Worm (Caenorhabditis elegans) whole organism, young adult: Measurements from ENCODE around the gene Y53G8AR.6.

Experiments
- B0336.3 ChIP-seq: fragments of 200-800 bp; sonication (Bioruptor generic); IDR thresholded peaks from 2 replicates; pipeline ENCODE4 v1.3.6; 2022; ENCODE audit warnings: missing genetic modification characterization, missing compliant biosample characterization
- F37B4.10 ChIP-seq: fragments of 200-800 bp; sonication (Bioruptor generic); IDR thresholded peaks from 2 replicates; pipeline ENCODE4 v1.3.6; 2022; ENCODE audit warnings: missing genetic modification characterization, missing compliant biosample characterization
- F55B11.4 ChIP-seq: sonication (generic microtip); optimal IDR thresholded peaks from 2 replicates; lab custom pipeline; 2016; ENCODE audit warnings: missing compliant biosample characterization, missing genetic modification characterization, borderline replicate concordance; ENCODE audit not compliant: insufficient read depth
- F57A8.1 ChIP-seq: fragments of 200-800 bp; sonication (Bioruptor generic); optimal IDR thresholded peaks from 2 replicates; lab custom pipeline; 2018; ENCODE audit warnings: mild to moderate bottlenecking, missing genetic modification characterization, moderate library complexity, missing compliant biosample characterization
- Y53G8AR.9 ChIP-seq: fragments of 200-800 bp; sonication (Bioruptor generic); conservative IDR thresholded peaks from 2 replicates; pipeline ENCODE4 v1.3.6; 2022; ENCODE audit warnings: missing genetic modification reagents, missing genetic modification characterization, missing compliant biosample characterization
- ama-1 ChIP-seq, 3 experiments: fragments of 150-350 bp in 1 of 3; sonication (generic microtip) in 2 of 3; optimal IDR thresholded peaks; 2 replicates each; lab custom pipeline; 2014 to 2018; ENCODE audit warnings: missing biosample characterization in 2 of 3, missing genetic modification characterization in 2 of 3, missing genetic modification reagents in 2 of 3
- attf-6 ChIP-seq: fragments of 200-800 bp; sonication (Bioruptor generic); IDR thresholded peaks from 2 replicates; pipeline ENCODE4 v1.3.6; 2022; ENCODE audit warnings: missing genetic modification reagents, missing genetic modification characterization, missing compliant biosample characterization
- egl-18 ChIP-seq: fragments of 200-800 bp; sonication (Bioruptor generic); IDR thresholded peaks from 2 replicates; pipeline ENCODE4 v1.3.6; 2022; ENCODE audit warnings: missing genetic modification reagents, missing genetic modification characterization, missing compliant biosample characterization
- fkh-3 ChIP-seq: sonication (generic microtip); optimal IDR thresholded peaks from 2 replicates; lab custom pipeline; 2016; ENCODE audit warnings: mild to moderate bottlenecking, missing genetic modification characterization, missing compliant biosample characterization
- hsf-1 ChIP-seq: fragments of 200-800 bp; sonication (Bioruptor generic); IDR thresholded peaks from 2 replicates; pipeline ENCODE4 v1.3.6; 2022; ENCODE audit warnings: missing genetic modification reagents, missing genetic modification characterization, missing compliant biosample characterization
- lin-26 ChIP-seq: fragments of 200-800 bp; sonication (Bioruptor generic); IDR thresholded peaks from 2 replicates; pipeline ENCODE4 v1.3.6; 2022; ENCODE audit warnings: missing genetic modification reagents, missing genetic modification characterization, missing compliant biosample characterization
- lin-54 ChIP-seq: fragments of 200-800 bp; sonication (Bioruptor generic); optimal IDR thresholded peaks from 2 replicates; lab custom pipeline; 2018; ENCODE audit warnings: mild to moderate bottlenecking, missing genetic modification characterization, missing compliant biosample characterization
- lsl-1 ChIP-seq: fragments of 200-800 bp; sonication (Bioruptor generic); optimal IDR thresholded peaks from 2 replicates; lab custom pipeline; 2018; ENCODE audit warnings: mild to moderate bottlenecking, missing genetic modification characterization, moderate library complexity, missing compliant biosample characterization
- mes-4 ChIP-seq: sonication (generic microtip); optimal IDR thresholded peaks from 2 replicates; lab custom pipeline; 2016; ENCODE audit warnings: missing genotype, missing genetic modification characterization, missing compliant biosample characterization
- nfya-2 ChIP-seq: fragments of 200-800 bp; sonication (Bioruptor generic); IDR thresholded peaks from 2 replicates; pipeline ENCODE4 v1.3.6; 2022; ENCODE audit warnings: missing genetic modification reagents, missing genetic modification characterization, missing compliant biosample characterization
- nhr-80 ChIP-seq: sonication (generic microtip); optimal IDR thresholded peaks from 2 replicates; lab custom pipeline; 2016; ENCODE audit warnings: missing genetic modification characterization, missing compliant biosample characterization
- rcor-1 ChIP-seq: fragments of 200-800 bp; sonication (Bioruptor generic); IDR thresholded peaks from 2 replicates; pipeline ENCODE4 v1.3.6; 2022; ENCODE audit warnings: missing genetic modification reagents, missing genetic modification characterization, missing compliant biosample characterization
- snpc-4 ChIP-seq, 5 experiments: fragments of 150-350 bp in 1 of 5; sonication (generic microtip) in 4 of 5; optimal IDR thresholded peaks; 2 replicates each; lab custom pipeline; 2014 to 2018; ENCODE audit warnings: missing genetic modification characterization in 5 of 5, missing biosample characterization in 3 of 5, antibody characterized with exemption in 2 of 5, mild to moderate bottlenecking in 2 of 5, missing compliant biosample characterization in 2 of 5, missing genotype in 2 of 5, moderate library complexity in 2 of 5, missing genetic modification reagents in 1 of 5
- somi-1 ChIP-seq: fragments of 200-800 bp; sonication (Bioruptor generic); optimal IDR thresholded peaks from 2 replicates; lab custom pipeline; 2018; ENCODE audit warnings: mild to moderate bottlenecking, missing genetic modification characterization, missing compliant biosample characterization
- unc-62 ChIP-seq: fragments of 150-350 bp; optimal IDR thresholded peaks from 2 replicates; lab custom pipeline; 2014; ENCODE audit warnings: missing biosample characterization, missing genetic modification reagents, missing genetic modification characterization

The Y53G8AR.6 gene

DNA sequence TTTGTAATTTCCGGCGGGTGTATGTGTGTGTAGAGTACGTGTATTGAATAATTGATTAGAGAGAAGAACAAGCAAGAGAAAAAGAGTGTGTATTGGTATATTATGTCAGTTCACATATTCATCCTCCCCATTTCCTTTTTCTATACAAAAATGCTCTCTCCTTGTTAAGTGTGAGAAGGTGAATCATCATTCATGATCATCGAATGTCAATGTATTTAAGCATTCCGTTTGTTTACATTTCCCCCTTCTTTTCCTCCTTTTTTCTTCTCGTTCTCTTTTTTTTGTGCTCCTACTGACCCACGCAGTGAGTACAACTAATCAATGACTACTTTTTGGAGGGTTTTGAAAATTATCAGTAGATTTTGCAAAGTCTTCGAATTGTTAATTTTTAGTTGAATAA is 48.9 kb downstream of the Y53G8AR.6 start:
- TF ChIP-seq hsf-1 (no peak), egl-18 (GFP tag; lab: Robert Waterston, UW) (no peak), nhr-80 (tag; lab: Kevin White, UChicago) (peak; percentile 10)

DNA sequence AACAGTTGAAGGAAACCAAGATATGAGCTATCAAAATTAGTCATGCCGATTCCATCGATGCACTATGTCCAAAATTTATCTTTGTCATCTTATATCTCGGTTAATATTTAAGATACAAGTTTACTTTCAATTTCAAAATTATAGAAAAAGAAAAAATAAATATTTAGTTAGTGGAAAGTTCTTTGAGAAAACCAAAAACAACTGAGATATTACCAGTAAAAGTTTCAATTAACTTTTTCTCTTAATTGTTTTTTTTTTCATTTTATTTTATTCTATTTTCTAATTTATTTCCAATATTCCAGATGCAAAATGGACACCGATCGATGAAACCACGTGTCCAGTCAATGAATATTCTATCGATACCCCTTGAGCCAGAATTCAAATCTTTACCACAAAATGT is 50.0 kb downstream of the Y53G8AR.6 start, which contains the start of gene gei-1:
TSS of gene gei-1 (plus strand) at position 301 of the 400 bp plus-strand sequence.
- TF ChIP-seq mes-4 (no peak), ama-1 (optimal IDR thresholded peaks at IDR 0.05; lab: Kevin White, UChicago) (no peak), ama-1 (GFP tag; optimal IDR thresholded peaks at IDR 0.05; lab: Kevin White, UChicago) (no peak), Y53G8AR.9 (GFP tag; lab: Robert Waterston, UW) (no peak), lin-26 (GFP tag; lab: Robert Waterston, UW) (no peak), nfya-2 (GFP tag; lab: Robert Waterston, UW) (no peak), F57A8.1 (no peak), attf-6 (GFP tag; lab: Robert Waterston, UW) (no peak)
- TF ChIP-seq, all 124 proteins: peak for 0

DNA sequence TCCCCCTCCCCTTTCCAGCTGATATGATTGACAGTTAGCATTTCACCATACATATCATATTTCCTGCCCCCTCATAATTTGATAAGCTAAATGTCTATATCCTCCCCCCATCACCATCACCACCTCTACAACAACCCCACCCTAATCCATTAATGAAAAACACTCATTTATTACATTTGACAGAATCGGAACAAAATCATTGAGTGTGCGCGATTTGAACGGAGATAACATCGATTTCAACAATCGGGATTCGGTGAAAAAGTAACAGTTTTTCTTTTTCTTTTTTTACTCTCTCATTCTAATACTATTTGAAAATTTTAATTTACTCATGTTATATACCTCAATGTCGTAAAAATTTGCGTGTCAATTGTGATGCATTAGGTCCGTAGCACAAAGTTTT is 51.3 kb downstream of the Y53G8AR.6 start:
- TF ChIP-seq lsl-1 (GFP tag; lab: Kevin White, UChicago), result no peak
- TF ChIP-seq lin-54 (GFP tag; lab: Kevin White, UChicago), result no peak
- TF ChIP-seq B0336.3 (GFP tag; lab: Robert Waterston, UW), result no peak
- TF ChIP-seq F55B11.4 (tag; lab: Kevin White, UChicago), result no peak
- TF ChIP-seq fkh-3 (tag; lab: Kevin White, UChicago), result no peak
- no peak for TF ChIP-seq somi-1
- TF ChIP-seq attf-6 (GFP tag; lab: Robert Waterston, UW), result no peak
- TF ChIP-seq unc-62 (GFP tag; lab: Kevin White, UChicago), result no peak
- no peak for TF ChIP-seq F37B4.10 (GFP tag; lab: Robert Waterston, UW)

DNA sequence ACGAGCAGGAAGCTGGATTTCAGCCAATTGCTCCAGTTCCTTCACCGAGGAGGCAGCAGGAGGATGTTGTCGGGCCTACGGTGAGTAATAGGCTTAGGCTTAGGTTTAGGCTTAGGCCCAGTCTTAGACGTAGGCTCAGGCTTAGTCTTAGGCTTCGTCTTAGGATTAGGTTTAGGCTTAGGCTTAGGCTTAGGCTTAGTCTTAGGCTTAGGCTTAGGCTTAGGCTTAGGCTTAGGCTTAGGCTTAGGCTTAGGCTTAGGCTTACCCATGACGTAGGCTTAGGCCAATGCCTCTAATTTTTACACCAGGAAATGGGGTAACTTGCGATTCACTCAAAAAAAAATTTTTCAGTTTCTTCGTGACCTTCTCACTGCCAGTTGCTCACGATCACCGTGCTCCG is 52.1 kb downstream of the Y53G8AR.6 start:
- TF ChIP-seq rcor-1 (GFP tag; lab: Robert Waterston, UW), result peak; percentile 41; the same call in 1 of the 2 replicates
- no peak for TF ChIP-seq snpc-4 (GFP tag; optimal IDR thresholded peaks at IDR 0.05; lab: Kevin White, UChicago)
- no peak for TF ChIP-seq snpc-4 (tag; optimal IDR thresholded peaks at IDR 0.05; lab: Kevin White, UChicago)
- TF ChIP-seq, all 124 proteins: peak for 1
